Worm (Caenorhabditis elegans) whole organism, mixed stage, embryonic: ENCODE data around the gene Y62F5A.12.

Source experiments
- ceh-83 ChIP-seq: fragments of 200-800 bp; sonication (Bioruptor generic); optimal IDR thresholded peaks from 2 replicates; lab custom pipeline; 2018; ENCODE audit warnings: mild to moderate bottlenecking, missing genetic modification characterization, missing compliant biosample characterization
- ces-1 ChIP-seq: fragments of 150-350 bp; optimal IDR thresholded peaks from 2 replicates; lab custom pipeline; 2014; ENCODE audit warnings: missing biosample characterization, missing genetic modification reagents, missing genetic modification characterization
- nhr-12 ChIP-seq: fragments of 150-350 bp; optimal IDR thresholded peaks from 2 replicates; lab custom pipeline; 2014; ENCODE audit warnings: missing biosample characterization, missing genetic modification characterization
- nhr-28 ChIP-seq: fragments of 150-350 bp; optimal IDR thresholded peaks from 2 replicates; lab custom pipeline; 2014; ENCODE audit warnings: missing biosample characterization, missing genetic modification characterization
- snpc-4 ChIP-seq: fragments of 150-350 bp; optimal IDR thresholded peaks from 2 replicates; lab custom pipeline; 2014; ENCODE audit warnings: missing biosample characterization, missing genetic modification characterization
- ztf-11 ChIP-seq: fragments of 150-350 bp; optimal IDR thresholded peaks from 2 replicates; lab custom pipeline; 2014; ENCODE audit warnings: missing biosample characterization, missing genetic modification characterization

DNA sequence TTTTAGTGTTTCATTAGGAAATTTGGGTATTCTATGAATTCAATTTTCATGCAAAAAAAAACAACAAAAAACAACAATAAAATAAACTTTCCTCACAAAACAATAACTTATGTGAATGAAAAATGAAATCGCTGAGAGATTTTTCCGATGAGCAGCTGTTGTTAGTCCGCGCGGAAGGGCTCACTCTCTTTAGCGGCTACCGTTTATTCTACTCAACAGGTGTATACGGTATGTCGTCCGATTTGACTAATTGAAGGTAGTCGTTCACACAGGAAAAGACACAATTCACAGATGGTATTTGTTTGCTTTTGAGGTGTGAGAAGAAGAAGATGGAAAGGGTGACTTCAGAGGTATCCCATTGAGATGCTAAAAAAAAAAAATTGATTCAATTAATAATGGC, 34.4 kb upstream of the Y62F5A.12 start:
- TF ChIP-seq ztf-11 (tag; lab: Kevin White, UChicago) (no peak), nhr-12 (tag; lab: Kevin White, UChicago) (no peak), ces-1 (GFP tag; lab: Kevin White, UChicago) (no peak), nhr-28 (tag; lab: Kevin White, UChicago) (no peak), snpc-4 (tag; lab: Kevin White, UChicago) (no peak), ceh-83 (no peak)
